Fruit fly (Drosophila melanogaster): ENCODE data around the gene gammaTub23C.
A peak's percentile ranks its signal among the peaks of the same experiment; 100 is the strongest.

gammaTub23C gene

dm6 chr2L:3022986-3023385 is 50.3 kb downstream of the gammaTub23C start, which contains the start of the genes alpha4GT1 and Prp40 (continued):
- TF ChIP-seq row (GFP tag; IDR thresholded peaks at IDR 0.05) (peak; percentile 38; the same call in 2 of the 3 replicates), HmgD (GFP tag; optimal IDR thresholded peaks at IDR 0.05) (peak; percentile 6), Opbp (GFP tag; IDR thresholded peaks at IDR 0.05; ENCODE audit: partially characterized antibody) (peak; percentile 85), CG11560 (tag; IDR thresholded peaks at IDR 0.05) (peak; percentile 86), ash1 (GFP tag; optimal IDR thresholded peaks at IDR 0.05) (no peak), al (GFP tag; IDR thresholded peaks at IDR 0.05) (no peak), jing (GFP tag; optimal IDR thresholded peaks at IDR 0.05) (no peak), CG11696 (GFP tag; IDR thresholded peaks at IDR 0.05) (no peak), Myb (GFP tag; optimal IDR thresholded peaks at IDR 0.05) (peak; percentile 43), sna (GFP tag; IDR thresholded peaks at IDR 0.05; ENCODE audit: partially characterized antibody) (peak; percentile 72), CG7963 (GFP tag; IDR thresholded peaks at IDR 0.05; ENCODE audit: partially characterized antibody) (peak; percentile 90), zen2 (GFP tag; IDR thresholded peaks at IDR 0.05; ENCODE audit: partially characterized antibody) (peak; percentile 90), wor (GFP tag; IDR thresholded peaks at IDR 0.05) (no peak), h (optimal IDR thresholded peaks at IDR 0.05) (no peak), CG6813 (GFP tag; optimal IDR thresholded peaks at IDR 0.05) (no peak), gcm2 (GFP tag; optimal IDR thresholded peaks at IDR 0.05) (no peak), Fer1 (GFP tag; optimal IDR thresholded peaks at IDR 0.05) (no peak), CHES-1-like (GFP tag; optimal IDR thresholded peaks at IDR 0.05) (peak; percentile 30), maf-S (GFP tag; optimal IDR thresholded peaks at IDR 0.05) (no peak), CG15479 (GFP tag; optimal IDR thresholded peaks at IDR 0.05) (peak; percentile 20), Gug (GFP tag; IDR thresholded peaks at IDR 0.05) (no peak), MBD-R2 (GFP tag; IDR thresholded peaks at IDR 0.05) (peak; percentile 98), unpg (GFP tag; optimal IDR thresholded peaks at IDR 0.05) (no peak), hth (optimal IDR thresholded peaks at IDR 0.05) (no peak), BEAF-32 (GFP tag; optimal IDR thresholded peaks at IDR 0.05) (peak; percentile 64), amos (GFP tag; IDR thresholded peaks at IDR 0.05; ENCODE audit: partially characterized antibody) (peak; percentile 80), knrl (GFP tag; IDR thresholded peaks at IDR 0.05; ENCODE audit: partially characterized antibody) (peak; percentile 67; the same call in 2 of the 3 replicates), sens-2 (GFP tag; IDR thresholded peaks at IDR 0.05) (no peak), stwl (tag; optimal IDR thresholded peaks at IDR 0.05) (peak; percentile 72), salm (tag; optimal IDR thresholded peaks at IDR 0.05) (no peak), chinmo (GFP tag; IDR thresholded peaks at IDR 0.05; ENCODE audit: partially characterized antibody) (peak; percentile 95), dm (GFP tag; optimal IDR thresholded peaks at IDR 0.05) (peak; percentile 61), ato (GFP tag; IDR thresholded peaks at IDR 0.05; ENCODE audit: partially characterized antibody) (peak; percentile 94), ERR (GFP tag; optimal IDR thresholded peaks at IDR 0.05) (no peak), Dref (GFP tag; IDR thresholded peaks at IDR 0.05) (peak; percentile 99), Ets97D (GFP tag; optimal IDR thresholded peaks at IDR 0.05) (peak; percentile 42), CG16813 (GFP tag; IDR thresholded peaks at IDR 0.05; ENCODE audit: partially characterized antibody) (peak; percentile 81), pfk (GFP tag; optimal IDR thresholded peaks at IDR 0.05) (peak; percentile 39), ac (GFP tag; optimal IDR thresholded peaks at IDR 0.05) (no peak), CG17186 (GFP tag; optimal IDR thresholded peaks at IDR 0.05) (peak; percentile 73), D19A (tag; optimal IDR thresholded peaks at IDR 0.05) (no peak), CG9215 (GFP tag; IDR thresholded peaks at IDR 0.05) (no peak), hbn (GFP tag; IDR thresholded peaks at IDR 0.05; ENCODE audit: partially characterized antibody) (peak; percentile 71)
